Fruit fly (Drosophila melanogaster) whole organism, embryonic: ENCODE results near the gene CG32278.
A peak's percentile ranks its signal among the peaks of the same experiment; 100 is the strongest.

Experiments
- ATbp ChIP-seq: fragments of 200-800 bp; sonication (Bioruptor generic); optimal IDR thresholded peaks from 2 replicates; lab custom pipeline; 2017; ENCODE audit warnings: missing biosample characterization, mild to moderate bottlenecking, missing genetic modification characterization, missing genetic modification reagents
- Adf1 ChIP-seq: fragments of 200-800 bp; sonication (Bioruptor generic); IDR thresholded peaks from 2 replicates; pipeline ENCODE4 v1.3.6; 2022; ENCODE audit warnings: missing biosample characterization, missing genetic modification characterization
- CG1233 ChIP-seq: fragments of 200-800 bp; sonication (Bioruptor generic); optimal IDR thresholded peaks from 4 replicates; lab custom pipeline; 2018; ENCODE audit warnings: missing biosample characterization, mild to moderate bottlenecking, missing genetic modification characterization
- CG13424 ChIP-seq: fragments of 200-800 bp; sonication (Bioruptor generic); optimal IDR thresholded peaks from 2 replicates; lab custom pipeline; 2019; ENCODE audit warnings: missing biosample characterization, mild to moderate bottlenecking, missing genetic modification characterization, moderate library complexity
- CG13775 ChIP-seq: fragments of 200-800 bp; sonication (Bioruptor generic); optimal IDR thresholded peaks from 3 replicates; lab custom pipeline; 2017; ENCODE audit warnings: missing biosample characterization, mild to moderate bottlenecking, missing genetic modification characterization
- CG15514 ChIP-seq: fragments of 200-800 bp; sonication (Bioruptor generic); optimal IDR thresholded peaks from 3 replicates; lab custom pipeline; 2017; ENCODE audit warnings: missing biosample characterization, missing genetic modification characterization, mild to moderate bottlenecking, moderate library complexity, missing genetic modification reagents
- CG1602 ChIP-seq: fragments of 200-800 bp; sonication (Bioruptor generic); optimal IDR thresholded peaks from 3 replicates; lab custom pipeline; 2016; ENCODE audit warnings: missing biosample characterization, missing genetic modification characterization
- CG18599 ChIP-seq: fragments of 200-800 bp; sonication (Bioruptor generic); optimal IDR thresholded peaks from 3 replicates; lab custom pipeline; 2017; ENCODE audit warnings: missing biosample characterization, missing genetic modification characterization, mild to moderate bottlenecking, moderate library complexity, missing genetic modification reagents
- CG2120 ChIP-seq: fragments of 200-800 bp; sonication (Bioruptor generic); optimal IDR thresholded peaks from 3 replicates; lab custom pipeline; 2016; ENCODE audit warnings: missing biosample characterization, missing genetic modification characterization
- CG30403 ChIP-seq: fragments of 200-800 bp; sonication (Bioruptor generic); optimal IDR thresholded peaks from 3 replicates; lab custom pipeline; 2016; ENCODE audit warnings: missing biosample characterization, missing genetic modification characterization
- CG3163 ChIP-seq: fragments of 200-800 bp; sonication (Bioruptor generic); optimal IDR thresholded peaks from 3 replicates; lab custom pipeline; 2016; ENCODE audit warnings: missing biosample characterization, missing genetic modification characterization
- CG3847 ChIP-seq: fragments of 200-800 bp; sonication (Bioruptor generic); IDR thresholded peaks from 2 replicates; pipeline ENCODE4 v1.3.6; 2022; ENCODE audit warnings: missing biosample characterization, missing genetic modification characterization
- CG3995 ChIP-seq: fragments of 200-800 bp; sonication (Bioruptor generic); optimal IDR thresholded peaks from 3 replicates; lab custom pipeline; 2016; ENCODE audit warnings: missing biosample characterization, missing genetic modification characterization
- CG6689 ChIP-seq: fragments of 200-800 bp; sonication (Bioruptor generic); IDR thresholded peaks from 2 replicates; pipeline ENCODE4 v1.3.6; 2022; ENCODE audit warnings: missing biosample characterization, missing genetic modification characterization
- CG6765 ChIP-seq: fragments of 200-800 bp; sonication (Bioruptor generic); optimal IDR thresholded peaks from 3 replicates; lab custom pipeline; 2017; ENCODE audit warnings: missing biosample characterization, mild to moderate bottlenecking, missing genetic modification characterization
- CG7963 ChIP-seq: fragments of 200-800 bp; sonication (Bioruptor generic); IDR thresholded peaks from 3 replicates; pipeline ENCODE4 v1.3.6; 2022; ENCODE audit warnings: missing biosample characterization, missing genetic modification characterization; ENCODE audit not compliant: partially characterized antibody
- CG8924 ChIP-seq: fragments of 200-800 bp; optimal IDR thresholded peaks from 3 replicates; lab custom pipeline; 2019; ENCODE audit warnings: missing biosample characterization, mild to moderate bottlenecking, missing genetic modification characterization, moderate library complexity
- Chrac-16 ChIP-seq: fragments of 200-800 bp; sonication (Bioruptor generic); optimal IDR thresholded peaks from 3 replicates; lab custom pipeline; 2016; ENCODE audit warnings: missing biosample characterization, missing genetic modification characterization
- Dek ChIP-seq: fragments of 200-800 bp; sonication (Bioruptor generic); optimal IDR thresholded peaks from 3 replicates; lab custom pipeline; 2019; ENCODE audit warnings: missing biosample characterization, mild to moderate bottlenecking, missing genetic modification characterization, moderate library complexity
- Dfd ChIP-seq, 2 experiments: fragments of >200 bp; optimal IDR thresholded peaks; 2 replicates each; lab custom pipeline; 2017; ENCODE audit warnings: missing biosample characterization in 2 of 2, missing genetic modification characterization in 2 of 2
- Dll ChIP-seq: fragments of 200-800 bp; sonication (Bioruptor generic); IDR thresholded peaks from 4 replicates; pipeline ENCODE4 v1.3.6; 2022; ENCODE audit warnings: missing biosample characterization, missing genetic modification characterization; ENCODE audit not compliant: partially characterized antibody
- Ets97D ChIP-seq: fragments of 200-800 bp; sonication (Bioruptor generic); optimal IDR thresholded peaks from 3 replicates; lab custom pipeline; 2016; ENCODE audit warnings: missing biosample characterization, missing genetic modification characterization
- Fer1 ChIP-seq: fragments of 200-800 bp; sonication (Bioruptor generic); optimal IDR thresholded peaks from 2 replicates; lab custom pipeline; 2017; ENCODE audit warnings: missing biosample characterization, mild to moderate bottlenecking, missing genetic modification characterization
- Lpt ChIP-seq: fragments of >200 bp; optimal IDR thresholded peaks from 2 replicates; lab custom pipeline; 2018; ENCODE audit warnings: missing biosample characterization, missing genetic modification characterization
- Mad ChIP-seq: fragments of 200-800 bp; sonication (Bioruptor generic); optimal IDR thresholded peaks from 2 replicates; lab custom pipeline; 2016; ENCODE audit warnings: missing biosample characterization, missing genetic modification characterization
- Pdp1 ChIP-seq, 2 experiments: fragments of 200-800 bp; sonication (Bioruptor generic); optimal IDR thresholded peaks; 3 replicates each; lab custom pipeline; 2016; ENCODE audit warnings: missing biosample characterization in 2 of 2, missing genetic modification characterization in 2 of 2, mild to moderate bottlenecking in 1 of 2, moderate library complexity in 1 of 2
- Ssrp ChIP-seq: fragments of 200-800 bp; sonication (Bioruptor generic); optimal IDR thresholded peaks from 2 replicates; lab custom pipeline; 2018; ENCODE audit warnings: missing biosample characterization, mild to moderate bottlenecking, missing genetic modification characterization, moderate library complexity
- YL-1 ChIP-seq: fragments of 200-800 bp; sonication (Bioruptor generic); optimal IDR thresholded peaks from 3 replicates; lab custom pipeline; 2017; ENCODE audit warnings: missing biosample characterization, mild to moderate bottlenecking, missing genetic modification characterization
- ato ChIP-seq: fragments of 200-800 bp; sonication (Bioruptor generic); IDR thresholded peaks from 2 replicates; pipeline ENCODE4 v1.3.6; 2022; ENCODE audit warnings: missing biosample characterization, missing genetic modification characterization; ENCODE audit not compliant: partially characterized antibody
- az2 ChIP-seq: fragments of 200-800 bp; sonication (Bioruptor generic); optimal IDR thresholded peaks from 3 replicates; lab custom pipeline; 2016; ENCODE audit warnings: missing biosample characterization, missing genetic modification characterization
- crp ChIP-seq, 2 experiments: fragments of 200-800 bp; sonication (Bioruptor generic); optimal IDR thresholded peaks; 2 replicates in 1 of 2; 3 replicates in 1 of 2; lab custom pipeline; 2017; ENCODE audit warnings: missing biosample characterization in 2 of 2, missing genetic modification characterization in 2 of 2, mild to moderate bottlenecking in 1 of 2, moderate library complexity in 1 of 2
- dpn ChIP-seq, 2 experiments: fragments of 200-800 bp; sonication (Bioruptor generic); optimal IDR thresholded peaks; 3 replicates each; lab custom pipeline; 2016; ENCODE audit warnings: missing biosample characterization in 2 of 2, missing genetic modification characterization in 2 of 2
- grau ChIP-seq: fragments of 200-800 bp; optimal IDR thresholded peaks from 3 replicates; lab custom pipeline; 2019; ENCODE audit warnings: missing biosample characterization, mild to moderate bottlenecking, missing genetic modification characterization, moderate library complexity
- lola ChIP-seq, 3 experiments: fragments of >200 bp in 2 of 3; fragments of 200-800 bp in 1 of 3; sonication (Bioruptor generic) in 1 of 3; optimal IDR thresholded peaks; 2 replicates each; lab custom pipeline; 2017 to 2019; ENCODE audit warnings: missing biosample characterization in 3 of 3, missing genetic modification characterization in 3 of 3, mild to moderate bottlenecking in 1 of 3, moderate library complexity in 1 of 3
- luna ChIP-seq: fragments of 200-800 bp; sonication (Bioruptor generic); optimal IDR thresholded peaks from 2 replicates; lab custom pipeline; 2016; ENCODE audit warnings: missing biosample characterization, missing genetic modification characterization
- nerfin-1 ChIP-seq: fragments of 200-800 bp; sonication (Bioruptor generic); optimal IDR thresholded peaks from 3 replicates; lab custom pipeline; 2019; ENCODE audit warnings: missing biosample characterization, mild to moderate bottlenecking, missing genetic modification characterization, moderate library complexity
- nmo ChIP-seq: fragments of 200-800 bp; sonication (Bioruptor generic); optimal IDR thresholded peaks from 2 replicates; lab custom pipeline; 2018; ENCODE audit warnings: missing biosample characterization, mild to moderate bottlenecking, missing genetic modification characterization, moderate library complexity
- p53 ChIP-seq: fragments of 200-800 bp; sonication (Bioruptor generic); optimal IDR thresholded peaks from 2 replicates; lab custom pipeline; 2016; ENCODE audit warnings: missing biosample characterization, missing genetic modification characterization
- pho ChIP-seq: fragments of 200-800 bp; sonication (Bioruptor generic); optimal IDR thresholded peaks from 2 replicates; lab custom pipeline; 2016; ENCODE audit warnings: missing biosample characterization, missing genetic modification characterization
- repo ChIP-seq: fragments of 200-800 bp; sonication (Bioruptor generic); optimal IDR thresholded peaks from 2 replicates; lab custom pipeline; 2016; ENCODE audit warnings: missing biosample characterization, missing genetic modification characterization
- row ChIP-seq: fragments of 200-800 bp; sonication (Bioruptor generic); IDR thresholded peaks from 3 replicates; pipeline ENCODE4 v1.3.6; 2022; ENCODE audit warnings: missing biosample characterization, missing genetic modification characterization
- seq ChIP-seq: fragments of 200-800 bp; sonication (Bioruptor generic); IDR thresholded peaks from 2 replicates; pipeline ENCODE4 v1.3.6; 2022; ENCODE audit warnings: missing biosample characterization, missing genetic modification characterization
- stwl ChIP-seq: fragments of 200-800 bp; sonication (Bioruptor generic); optimal IDR thresholded peaks from 3 replicates; lab custom pipeline; 2018; ENCODE audit warnings: missing biosample characterization, mild to moderate bottlenecking, missing genetic modification characterization, moderate library complexity
- zf30C ChIP-seq: fragments of 200-800 bp; sonication (Bioruptor generic); optimal IDR thresholded peaks from 3 replicates; lab custom pipeline; 2018; ENCODE audit warnings: missing biosample characterization, mild to moderate bottlenecking, missing genetic modification characterization

The CG32278 gene

dm6 chr3L:3150376-3150775, 18.7 kb upstream of the CG32278 start (continued):
- peak in 1 of 2 experiments; percentile 91 for TF ChIP-seq Dfd (GFP tag; optimal IDR thresholded peaks at IDR 0.05; lab: Kevin White, UChicago)
- TF ChIP-seq, all 482 proteins: peak for 6

- TF ChIP-seq CG7963 (GFP tag; lab: Robert Waterston, UW) (no peak), Lpt (GFP tag; lab: Kevin White, UChicago) (no peak), repo (no peak), zf30C (GFP tag; lab: Kevin White, UChicago) (no peak), crp (GFP tag; optimal IDR thresholded peaks at IDR 0.05; lab: Kevin White, UChicago) (no peak), ATbp (GFP tag; lab: Kevin White, UChicago) (no peak), Adf1 (no peak), grau (tag; lab: Kevin White, UChicago) (no peak)
Observed at dm6 chr3L:3157651-3158050, 11.4 kb upstream of the CG32278 start.

- peak; percentile 3 for TF ChIP-seq nerfin-1
- TF ChIP-seq ato (GFP tag; lab: Robert Waterston, UW) = 0 out of 2 replicates have a peak, but pooled peaks have one; percentile 30
- no peak for TF ChIP-seq Ets97D (GFP tag; lab: Kevin White, UChicago)
- peak in 1 of 3 experiments; percentile 51 for TF ChIP-seq lola (GFP tag; optimal IDR thresholded peaks at IDR 0.05; lab: Kevin White, UChicago)
- peak; percentile 48 for TF ChIP-seq nmo (GFP tag; lab: Kevin White, UChicago)
- peak; percentile 10 for TF ChIP-seq Ssrp (tag; lab: Kevin White, UChicago)
- TF ChIP-seq CG30403 (GFP tag; lab: Kevin White, UChicago) = peak; percentile 59
- TF ChIP-seq stwl = peak; percentile 46
- peak; percentile 19 for TF ChIP-seq Chrac-16 (GFP tag; lab: Kevin White, UChicago)
- TF ChIP-seq seq (GFP tag; lab: Robert Waterston, UW) = 0 out of 2 replicates have a peak, but pooled peaks have one; percentile 23
- TF ChIP-seq CG3995 = peak; percentile 95
- TF ChIP-seq Dek = no peak
- no peak for TF ChIP-seq CG6765 (GFP tag; lab: Kevin White, UChicago)
- peak; percentile 6 for TF ChIP-seq CG13775 (GFP tag; lab: Kevin White, UChicago)
- TF ChIP-seq Fer1 = no peak
- TF ChIP-seq row (GFP tag; lab: Robert Waterston, UW) = peak; percentile 73
- peak; percentile 51 for TF ChIP-seq CG8924 (tag; lab: Kevin White, UChicago)
- no peak for TF ChIP-seq luna (GFP tag; lab: Kevin White, UChicago)
- peak; percentile 25 for TF ChIP-seq az2 (GFP tag; lab: Kevin White, UChicago)
- TF ChIP-seq p53 (GFP tag; lab: Kevin White, UChicago) = no peak
- 0 out of 4 replicates have a peak, but pooled peaks have one; percentile 14 for TF ChIP-seq Dll
- TF ChIP-seq CG1233 (GFP tag; lab: Kevin White, UChicago) = no peak
- no peak for TF ChIP-seq CG3163 (GFP tag; lab: Kevin White, UChicago)
- TF ChIP-seq CG13424 (tag; lab: Kevin White, UChicago) = peak; percentile 38
- TF ChIP-seq Pdp1 (GFP tag; optimal IDR thresholded peaks at IDR 0.05; lab: Kevin White, UChicago) = peak in 1 of 2 experiments; percentile 97
- TF ChIP-seq Mad = no peak
- TF ChIP-seq dpn (GFP tag; optimal IDR thresholded peaks at IDR 0.05; lab: Kevin White, UChicago) = peak in 1 of 2 experiments; percentile 1
- 0 out of 2 replicates have a peak, but pooled peaks have one; percentile 5 for TF ChIP-seq CG6689 (GFP tag; lab: Robert Waterston, UW)
- TF ChIP-seq CG3847 (GFP tag; lab: Robert Waterston, UW) = 0 out of 2 replicates have a peak, but pooled peaks have one; percentile 5
- TF ChIP-seq pho (GFP tag; lab: Kevin White, UChicago) = no peak
- TF ChIP-seq CG18599 (GFP tag; lab: Kevin White, UChicago) = no peak
- peak; percentile 11 for TF ChIP-seq CG15514 (GFP tag; lab: Kevin White, UChicago)
- peak; percentile 7 for TF ChIP-seq CG2120 (GFP tag; lab: Kevin White, UChicago)
- peak; percentile 41 for TF ChIP-seq YL-1 (GFP tag; lab: Kevin White, UChicago)
- peak; percentile 45 for TF ChIP-seq CG1602 (GFP tag; lab: Kevin White, UChicago)
Observed at dm6 chr3L:3159309-3160194, 9.5 kb upstream of the CG32278 start, which contains the start of the genes ND-30 and CG15812. TSS of gene ND-30 (minus strand) at chr3L:3159578. TSS of gene CG15812 (plus strand) at chr3L:3159991.
